Fruit fly (Drosophila melanogaster) whole organism, embryonic: ENCODE measurements around the gene Parg.
A peak's percentile ranks its signal among the peaks of the same experiment; 100 is the strongest.

ENCODE experiments used
- B-H1 ChIP-seq: fragments of 200-800 bp; sonication (Bioruptor generic); IDR thresholded peaks from 3 replicates; pipeline ENCODE4 v1.3.6; 2022; ENCODE audit warnings: missing biosample characterization, missing genetic modification characterization
- CG10654 ChIP-seq: fragments of 200-800 bp; sonication (Bioruptor generic); optimal IDR thresholded peaks from 2 replicates; lab custom pipeline; 2016; ENCODE audit warnings: missing biosample characterization, missing genetic modification characterization
- CG10959 ChIP-seq: fragments of 200-800 bp; sonication (Bioruptor generic); IDR thresholded peaks from 2 replicates; pipeline ENCODE4 v1.3.6; 2022; ENCODE audit warnings: missing biosample characterization, missing genetic modification characterization
- CG11456 ChIP-seq: fragments of 200-800 bp; sonication (Bioruptor generic); IDR thresholded peaks from 3 replicates; pipeline ENCODE4 v1.3.6; 2022; ENCODE audit warnings: missing biosample characterization, missing genetic modification characterization
- CG12236 ChIP-seq: fragments of 200-800 bp; sonication (Bioruptor generic); optimal IDR thresholded peaks from 2 replicates; lab custom pipeline; 2016; ENCODE audit warnings: missing biosample characterization, missing genetic modification characterization
- CG14710 ChIP-seq: fragments of 200-800 bp; sonication (Bioruptor generic); optimal IDR thresholded peaks from 3 replicates; lab custom pipeline; 2019; ENCODE audit warnings: missing biosample characterization, mild to moderate bottlenecking, missing genetic modification characterization, moderate library complexity
- CG15011 ChIP-seq: fragments of 200-800 bp; sonication (Bioruptor generic); optimal IDR thresholded peaks from 3 replicates; lab custom pipeline; 2018; ENCODE audit warnings: missing biosample characterization, mild to moderate bottlenecking, missing genetic modification characterization
- CG16815 ChIP-seq: fragments of 200-800 bp; sonication (Bioruptor generic); optimal IDR thresholded peaks from 3 replicates; lab custom pipeline; 2017; ENCODE audit warnings: missing biosample characterization, mild to moderate bottlenecking, missing genetic modification characterization
- CG18011 ChIP-seq: fragments of 200-800 bp; sonication (Bioruptor generic); optimal IDR thresholded peaks from 2 replicates; lab custom pipeline; 2017; ENCODE audit warnings: missing biosample characterization, missing genetic modification characterization, mild to moderate bottlenecking, moderate library complexity, missing genotype
- CG18619 ChIP-seq: fragments of 200-800 bp; sonication (Bioruptor generic); optimal IDR thresholded peaks from 3 replicates; lab custom pipeline; 2017; ENCODE audit warnings: missing biosample characterization, mild to moderate bottlenecking, missing genetic modification characterization
- CG33213 ChIP-seq: fragments of 200-800 bp; sonication (Bioruptor generic); optimal IDR thresholded peaks from 3 replicates; lab custom pipeline; 2016; ENCODE audit warnings: missing biosample characterization, missing genetic modification characterization
- CG3407 ChIP-seq: fragments of 200-800 bp; sonication (Bioruptor generic); optimal IDR thresholded peaks from 2 replicates; lab custom pipeline; 2018; ENCODE audit warnings: missing biosample characterization, mild to moderate bottlenecking, missing genetic modification characterization
- CG3995 ChIP-seq: fragments of 200-800 bp; sonication (Bioruptor generic); optimal IDR thresholded peaks from 3 replicates; lab custom pipeline; 2016; ENCODE audit warnings: missing biosample characterization, missing genetic modification characterization
- CG4424 ChIP-seq: fragments of 200-800 bp; sonication (Bioruptor generic); optimal IDR thresholded peaks from 3 replicates; lab custom pipeline; 2016; ENCODE audit warnings: missing biosample characterization, missing genetic modification characterization
- CG5245 ChIP-seq: fragments of 200-800 bp; sonication (Bioruptor generic); optimal IDR thresholded peaks from 3 replicates; lab custom pipeline; 2016; ENCODE audit warnings: missing biosample characterization, missing genetic modification characterization
- CG6254 ChIP-seq: fragments of 200-800 bp; sonication (Bioruptor generic); optimal IDR thresholded peaks from 3 replicates; lab custom pipeline; 2017; ENCODE audit warnings: mild to moderate bottlenecking, missing biosample characterization, missing genetic modification reagents, missing genetic modification characterization
- CG6683 ChIP-seq: fragments of 200-800 bp; sonication (Bioruptor generic); optimal IDR thresholded peaks from 2 replicates; lab custom pipeline; 2017; ENCODE audit warnings: missing biosample characterization, mild to moderate bottlenecking, missing genetic modification characterization, missing genetic modification reagents
- CG7357 ChIP-seq: fragments of 200-800 bp; sonication (Bioruptor generic); IDR thresholded peaks from 3 replicates; pipeline ENCODE4 v1.3.6; 2022; ENCODE audit warnings: missing biosample characterization, missing genetic modification characterization
- CG7928 ChIP-seq: fragments of 200-800 bp; sonication (Bioruptor generic); optimal IDR thresholded peaks from 2 replicates; lab custom pipeline; 2017; ENCODE audit warnings: missing biosample characterization, mild to moderate bottlenecking, missing genetic modification characterization
- CG9609 ChIP-seq: fragments of 200-800 bp; sonication (Bioruptor generic); optimal IDR thresholded peaks from 3 replicates; lab custom pipeline; 2016; ENCODE audit warnings: missing biosample characterization, missing genetic modification characterization
- CG9932 ChIP-seq: fragments of 200-800 bp; sonication (Bioruptor generic); IDR thresholded peaks from 2 replicates; pipeline ENCODE4 v1.3.6; 2022; ENCODE audit warnings: missing biosample characterization, missing genetic modification characterization
- ERR ChIP-seq: fragments of 200-800 bp; sonication (Bioruptor generic); optimal IDR thresholded peaks from 2 replicates; lab custom pipeline; 2016; ENCODE audit warnings: missing biosample characterization, missing genetic modification characterization
- HLH4C ChIP-seq: fragments of 200-800 bp; sonication (Bioruptor generic); IDR thresholded peaks from 3 replicates; pipeline ENCODE4 v1.3.6; 2022; ENCODE audit warnings: missing biosample characterization, missing genetic modification characterization; ENCODE audit not compliant: partially characterized antibody
- HmgD ChIP-seq: fragments of 200-800 bp; sonication (Bioruptor generic); optimal IDR thresholded peaks from 3 replicates; lab custom pipeline; 2016; ENCODE audit warnings: missing biosample characterization, missing genetic modification characterization
- Hr51 ChIP-seq, 2 experiments: fragments of 200-800 bp; sonication (Bioruptor generic); optimal IDR thresholded peaks; 2 replicates in 1 of 2; 3 replicates in 1 of 2; lab custom pipeline; 2016 to 2018; ENCODE audit warnings: missing biosample characterization in 2 of 2, missing genetic modification characterization in 2 of 2, mild to moderate bottlenecking in 1 of 2, moderate library complexity in 1 of 2
- NK7.1 ChIP-seq: fragments of 200-800 bp; sonication (Bioruptor generic); optimal IDR thresholded peaks from 3 replicates; lab custom pipeline; 2016; ENCODE audit warnings: missing biosample characterization, missing genetic modification characterization
- Stat92E ChIP-seq, 3 experiments: fragments of >200 bp in 2 of 3; fragments of 200-800 bp in 1 of 3; sonication (Bioruptor generic) in 1 of 3; optimal IDR thresholded peaks; 2 replicates each; lab custom pipeline; 2017 to 2019; ENCODE audit warnings: missing biosample characterization in 3 of 3, missing genetic modification characterization in 3 of 3, mild to moderate bottlenecking in 1 of 3, moderate library complexity in 1 of 3
- Taf1 ChIP-seq: fragments of 200-800 bp; sonication (Bioruptor generic); IDR thresholded peaks from 2 replicates; pipeline ENCODE4 v1.3.6; 2022; ENCODE audit warnings: missing biosample characterization, missing genetic modification characterization
- br ChIP-seq: fragments of >200 bp; optimal IDR thresholded peaks from 2 replicates; lab custom pipeline; 2017
- cas ChIP-seq: fragments of 200-800 bp; sonication (Bioruptor generic); IDR thresholded peaks from 2 replicates; pipeline ENCODE4 v1.3.6; 2022; ENCODE audit warnings: missing biosample characterization, missing genetic modification characterization
- cato ChIP-seq: fragments of 200-800 bp; sonication (Bioruptor generic); optimal IDR thresholded peaks from 2 replicates; lab custom pipeline; 2016; ENCODE audit warnings: missing biosample characterization, missing genetic modification characterization, borderline replicate concordance
- caup ChIP-seq: fragments of 200-800 bp; sonication (Bioruptor generic); optimal IDR thresholded peaks from 3 replicates; lab custom pipeline; 2017; ENCODE audit warnings: missing biosample characterization, mild to moderate bottlenecking, missing genetic modification characterization, moderate library complexity; ENCODE audit not compliant: severe bottlenecking
- corto ChIP-seq: fragments of 200-800 bp; sonication (Bioruptor generic); optimal IDR thresholded peaks from 2 replicates; lab custom pipeline; 2016; ENCODE audit warnings: missing biosample characterization, mild to moderate bottlenecking, missing genetic modification characterization, moderate library complexity
- crc ChIP-seq: fragments of 200-800 bp; sonication (Bioruptor generic); optimal IDR thresholded peaks from 2 replicates; lab custom pipeline; 2016; ENCODE audit warnings: missing biosample characterization, missing genetic modification characterization
- croc ChIP-seq: fragments of 200-800 bp; sonication (Bioruptor generic); conservative IDR thresholded peaks from 3 replicates; pipeline ENCODE4 v1.3.6; 2022; ENCODE audit warnings: missing biosample characterization, missing genetic modification characterization
- disco-r ChIP-seq: fragments of 200-800 bp; sonication (Bioruptor generic); optimal IDR thresholded peaks from 2 replicates; lab custom pipeline; 2016; ENCODE audit warnings: missing biosample characterization, missing genetic modification characterization
- ftz-f1 ChIP-seq: fragments of 200-800 bp; sonication (Bioruptor generic); optimal IDR thresholded peaks from 2 replicates; lab custom pipeline; 2016; ENCODE audit warnings: missing biosample characterization, missing genetic modification characterization
- hb ChIP-seq: fragments of 200-800 bp; sonication (Bioruptor generic); IDR thresholded peaks from 3 replicates; pipeline ENCODE4 v1.3.6; 2022; ENCODE audit warnings: missing biosample characterization, missing genetic modification characterization; ENCODE audit not compliant: partially characterized antibody
- jumu ChIP-seq: fragments of 200-800 bp; sonication (Bioruptor generic); optimal IDR thresholded peaks from 3 replicates; lab custom pipeline; 2016; ENCODE audit warnings: missing biosample characterization, missing genetic modification characterization
- kah ChIP-seq: fragments of 200-800 bp; sonication (Bioruptor generic); optimal IDR thresholded peaks from 2 replicates; lab custom pipeline; 2018; ENCODE audit warnings: missing biosample characterization, mild to moderate bottlenecking, missing genetic modification characterization
- lbe ChIP-seq: fragments of 200-800 bp; sonication (Bioruptor generic); optimal IDR thresholded peaks from 2 replicates; lab custom pipeline; 2016; ENCODE audit warnings: missing biosample characterization, mild to moderate bottlenecking, missing genetic modification characterization
- lov ChIP-seq, 2 experiments: fragments of 200-800 bp in 1 of 2; fragments of >200 bp in 1 of 2; sonication (Bioruptor generic) in 1 of 2; IDR thresholded peaks in 1 of 2; optimal IDR thresholded peaks in 1 of 2; 2 replicates in 1 of 2; 3 replicates in 1 of 2; pipeline versions ENCODE4 v1.3.6 to Lab custom; 2017 to 2022; ENCODE audit warnings: missing biosample characterization in 1 of 2, missing genetic modification characterization in 1 of 2
- nerfin-1 ChIP-seq: fragments of 200-800 bp; sonication (Bioruptor generic); optimal IDR thresholded peaks from 3 replicates; lab custom pipeline; 2019; ENCODE audit warnings: missing biosample characterization, mild to moderate bottlenecking, missing genetic modification characterization, moderate library complexity
- odd ChIP-seq: fragments of 200-800 bp; sonication (Bioruptor generic); optimal IDR thresholded peaks from 2 replicates; lab custom pipeline; 2017; ENCODE audit warnings: missing biosample characterization, mild to moderate bottlenecking, missing genetic modification characterization
- slbo ChIP-seq: fragments of 200-800 bp; sonication (Bioruptor generic); IDR thresholded peaks from 2 replicates; pipeline ENCODE4 v1.3.6; 2022; ENCODE audit warnings: missing biosample characterization, missing genetic modification characterization
- sob ChIP-seq: fragments of 200-800 bp; sonication (Bioruptor generic); IDR thresholded peaks from 2 replicates; pipeline ENCODE4 v1.3.6; 2022; ENCODE audit warnings: missing biosample characterization, missing genetic modification characterization
- ssp ChIP-seq: fragments of 200-800 bp; sonication (Bioruptor generic); IDR thresholded peaks from 2 replicates; pipeline ENCODE4 v1.3.6; 2022; ENCODE audit warnings: missing biosample characterization, missing genetic modification characterization
- tap ChIP-seq: fragments of 200-800 bp; optimal IDR thresholded peaks from 3 replicates; lab custom pipeline; 2019; ENCODE audit warnings: missing biosample characterization, mild to moderate bottlenecking, missing genetic modification characterization, moderate library complexity
- vnd ChIP-seq: fragments of 200-800 bp; sonication (Bioruptor generic); IDR thresholded peaks from 3 replicates; pipeline ENCODE4 v1.3.6; 2022; ENCODE audit warnings: missing biosample characterization, missing genetic modification characterization; ENCODE audit not compliant: partially characterized antibody
- vvl ChIP-seq: fragments of 200-800 bp; sonication (Bioruptor generic); IDR thresholded peaks from 2 replicates; pipeline ENCODE4 v1.3.6; 2022; ENCODE audit warnings: missing biosample characterization, missing genetic modification characterization
- zfh2 ChIP-seq: fragments of 200-800 bp; sonication (Bioruptor generic); optimal IDR thresholded peaks from 2 replicates; lab custom pipeline; 2016; ENCODE audit warnings: missing biosample characterization, missing genetic modification characterization

Parg gene

DNA sequence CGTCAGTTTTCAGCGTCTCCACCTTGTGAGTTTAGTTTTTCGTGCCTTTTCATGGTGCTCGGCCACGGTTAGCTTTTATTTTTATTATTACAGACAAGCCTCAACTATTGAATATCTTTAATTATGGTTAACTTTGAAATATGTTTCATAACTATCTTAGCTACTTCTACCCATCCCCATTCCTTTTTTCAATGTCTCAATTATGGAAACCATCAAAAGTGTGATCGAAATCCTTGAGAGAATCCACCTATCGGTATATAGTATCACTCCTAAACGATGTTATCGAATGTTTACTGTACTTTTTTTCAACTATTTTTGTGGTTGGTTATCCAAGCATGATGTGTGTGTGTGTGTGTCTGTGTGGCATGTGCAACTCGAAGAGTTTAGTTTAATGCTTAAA, 42.7 kb upstream of the Parg start:
- no peak for TF ChIP-seq kah (GFP tag; lab: Kevin White, UChicago)
- no peak for TF ChIP-seq Taf1 (GFP tag; lab: Robert Waterston, UW)
- TF ChIP-seq CG18011, result no peak
- TF ChIP-seq Stat92E (GFP tag; optimal IDR thresholded peaks at IDR 0.05; lab: Kevin White, UChicago), result no peak
- no peak for TF ChIP-seq lov (optimal IDR thresholded peaks at IDR 0.05; lab: Kevin White, UChicago)
- TF ChIP-seq lov (GFP tag; IDR thresholded peaks at IDR 0.05; lab: Robert Waterston, UW), result no peak
- TF ChIP-seq corto (GFP tag; lab: Kevin White, UChicago), result no peak
- peak; percentile 27 for TF ChIP-seq CG9609 (GFP tag; lab: Kevin White, UChicago)
- peak; percentile 20 for TF ChIP-seq crc (GFP tag; lab: Kevin White, UChicago)
- TF ChIP-seq nerfin-1 (tag; lab: Kevin White, UChicago), result no peak
- no peak for TF ChIP-seq ftz-f1 (GFP tag; lab: Kevin White, UChicago)
- no peak for TF ChIP-seq CG10959
- peak; percentile 34 for TF ChIP-seq jumu (GFP tag; lab: Kevin White, UChicago)
- no peak for TF ChIP-seq disco-r (GFP tag; lab: Kevin White, UChicago)
- TF ChIP-seq CG12236, result no peak
- TF ChIP-seq CG7928 (GFP tag; lab: Kevin White, UChicago), result no peak
- TF ChIP-seq CG10654, result no peak
- TF ChIP-seq lbe (GFP tag; lab: Kevin White, UChicago), result no peak
- peak; percentile 46 for TF ChIP-seq slbo (GFP tag; lab: Robert Waterston, UW)
- no peak; the same call in 1 of the 2 replicates for TF ChIP-seq CG9932 (GFP tag; lab: Robert Waterston, UW)
- TF ChIP-seq CG5245 (GFP tag; lab: Kevin White, UChicago), result no peak
- TF ChIP-seq HmgD (GFP tag; lab: Kevin White, UChicago), result no peak
- TF ChIP-seq caup (GFP tag; lab: Kevin White, UChicago), result no peak
- no peak for TF ChIP-seq CG15011 (GFP tag; lab: Kevin White, UChicago)
- peak; percentile 21 for TF ChIP-seq zfh2 (GFP tag; lab: Kevin White, UChicago)
- no peak for TF ChIP-seq cato (GFP tag; lab: Kevin White, UChicago)
- no peak for TF ChIP-seq CG6683 (GFP tag; lab: Kevin White, UChicago)
- peak; percentile 20; the same call in 1 of the 3 replicates for TF ChIP-seq B-H1
- TF ChIP-seq tap (tag; lab: Kevin White, UChicago), result peak; percentile 35
- TF ChIP-seq CG3407 (GFP tag; lab: Kevin White, UChicago), result peak; percentile 16
- no peak for TF ChIP-seq sob (GFP tag; lab: Robert Waterston, UW)
- no peak for TF ChIP-seq CG14710
- peak in 1 of 2 experiments; percentile 69 for TF ChIP-seq Hr51 (GFP tag; optimal IDR thresholded peaks at IDR 0.05; lab: Kevin White, UChicago)
- no peak for TF ChIP-seq vnd (GFP tag; lab: Robert Waterston, UW)
- TF ChIP-seq CG18619 (GFP tag; lab: Kevin White, UChicago), result peak; percentile 23
- TF ChIP-seq odd, result no peak
- no peak for TF ChIP-seq CG4424 (GFP tag; lab: Kevin White, UChicago)
- TF ChIP-seq HLH4C (GFP tag; lab: Robert Waterston, UW), result no peak
- TF ChIP-seq croc (GFP tag; lab: Robert Waterston, UW), result no peak
- TF ChIP-seq ssp (GFP tag; lab: Robert Waterston, UW), result no peak
- TF ChIP-seq CG3995 (GFP tag; lab: Kevin White, UChicago), result no peak
- peak; percentile 44; the same call in 1 of the 2 replicates for TF ChIP-seq vvl (GFP tag; lab: Robert Waterston, UW)
- TF ChIP-seq br, result no peak
- TF ChIP-seq ERR (GFP tag; lab: Kevin White, UChicago), result no peak
- no peak for TF ChIP-seq CG16815 (GFP tag; lab: Kevin White, UChicago)
- no peak for TF ChIP-seq hb (GFP tag; lab: Robert Waterston, UW)
- no peak for TF ChIP-seq cas (GFP tag; lab: Robert Waterston, UW)
- TF ChIP-seq CG6254 (GFP tag; lab: Kevin White, UChicago), result no peak
- no peak for TF ChIP-seq CG11456 (GFP tag; lab: Robert Waterston, UW)
- peak; percentile 36; the same call in 1 of the 3 replicates for TF ChIP-seq CG7357 (GFP tag; lab: Robert Waterston, UW)
- TF ChIP-seq CG33213 (GFP tag; lab: Kevin White, UChicago), result no peak
- no peak for TF ChIP-seq NK7.1 (GFP tag; lab: Kevin White, UChicago)
